Worm (Caenorhabditis elegans): ENCODE data around the gene F53A10.2.

ce11 chrII:1245783-1246182 is 48.6 kb downstream of the F53A10.2 start:
- TF ChIP-seq nhr-47 (tag; optimal IDR thresholded peaks at IDR 0.05) (no peak), ces-1 (GFP tag; optimal IDR thresholded peaks at IDR 0.05) (no peak), aly-2 (tag; optimal IDR thresholded peaks at IDR 0.05) (no peak), nhr-19 (GFP tag; conservative IDR thresholded peaks at IDR 0.05) (no peak), zip-4 (GFP tag; optimal IDR thresholded peaks at IDR 0.05) (no peak)

All from whole organism, L1 larva.